Worm (Caenorhabditis elegans) whole organism, L3 larva: ENCODE results near the gene aco-1.

Experiments
- R02D3.7 ChIP-seq: fragments of 150-350 bp; optimal IDR thresholded peaks from 2 replicates; lab custom pipeline; 2014; ENCODE audit warnings: missing biosample characterization, missing genetic modification characterization
- ama-1 ChIP-seq: fragments of 150-350 bp; optimal IDR thresholded peaks from 2 replicates; lab custom pipeline; 2018
- ceh-16 ChIP-seq: sonication (generic microtip); optimal IDR thresholded peaks from 2 replicates; lab custom pipeline; 2017; ENCODE audit warnings: missing biosample characterization, missing genetic modification characterization
- ceh-28 ChIP-seq: fragments of 150-350 bp; optimal IDR thresholded peaks from 2 replicates; lab custom pipeline; 2014; ENCODE audit warnings: missing biosample characterization, missing genetic modification reagents, missing genetic modification characterization
- ceh-82 ChIP-seq: fragments of 150-350 bp; optimal IDR thresholded peaks from 2 replicates; lab custom pipeline; 2014; ENCODE audit warnings: missing biosample characterization, missing genetic modification characterization
- daf-12 ChIP-seq: fragments of 150-350 bp; optimal IDR thresholded peaks from 2 replicates; lab custom pipeline; 2014; ENCODE audit warnings: missing biosample characterization, missing genetic modification reagents, missing genetic modification characterization
- egl-5 ChIP-seq: fragments of 150-350 bp; optimal IDR thresholded peaks from 2 replicates; lab custom pipeline; 2017; ENCODE audit warnings: missing biosample characterization, missing genetic modification reagents, missing genetic modification characterization, inconsistent platforms
- elt-1 ChIP-seq: fragments of 150-350 bp; optimal IDR thresholded peaks from 2 replicates; lab custom pipeline; 2014; ENCODE audit warnings: missing biosample characterization, missing genetic modification characterization
- elt-2 ChIP-seq: sonication (generic microtip); optimal IDR thresholded peaks from 2 replicates; lab custom pipeline; 2016; ENCODE audit warnings: missing genetic modification reagents, mild to moderate bottlenecking, missing genetic modification characterization, missing compliant biosample characterization
- elt-3 ChIP-seq, 3 experiments: fragments of 150-350 bp in 1 of 3; sonication (generic microtip) in 2 of 3; optimal IDR thresholded peaks; 2 replicates in 2 of 3; 4 replicates in 1 of 3; lab custom pipeline; 2014 to 2017; ENCODE audit warnings: missing biosample characterization in 3 of 3, missing genetic modification characterization in 3 of 3
- eor-1 ChIP-seq, 2 experiments: fragments of 150-350 bp; optimal IDR thresholded peaks; 2 replicates each; lab custom pipeline; 2014 to 2018; ENCODE audit warnings: missing biosample characterization in 2 of 2, missing genetic modification characterization in 2 of 2
- fkh-2 ChIP-seq: fragments of 150-350 bp; optimal IDR thresholded peaks from 2 replicates; lab custom pipeline; 2014; ENCODE audit warnings: missing biosample characterization, missing genetic modification reagents, missing genetic modification characterization
- fos-1 ChIP-seq: fragments of 150-350 bp; optimal IDR thresholded peaks from 2 replicates; lab custom pipeline; 2014; ENCODE audit warnings: missing biosample characterization, missing genetic modification characterization
- hmg-11 ChIP-seq: sonication (generic microtip); optimal IDR thresholded peaks from 2 replicates; lab custom pipeline; 2016; ENCODE audit warnings: missing genetic modification characterization, missing compliant biosample characterization
- lin-15B ChIP-seq: fragments of 150-350 bp; optimal IDR thresholded peaks from 2 replicates; lab custom pipeline; 2014; ENCODE audit warnings: missing biosample characterization, missing genetic modification characterization
- lin-39 ChIP-seq: fragments of 150-350 bp; optimal IDR thresholded peaks from 2 replicates; lab custom pipeline; 2018; ENCODE audit warnings: missing biosample characterization, missing genetic modification reagents, missing genetic modification characterization
- lsy-12 ChIP-seq: sonication (generic microtip); optimal IDR thresholded peaks from 2 replicates; lab custom pipeline; 2016; ENCODE audit warnings: mild to moderate bottlenecking, missing genetic modification characterization, missing compliant biosample characterization
- mml-1 ChIP-seq: fragments of 150-350 bp; sonication (generic microtip); optimal IDR thresholded peaks from 3 replicates; lab custom pipeline; 2014; ENCODE audit warnings: missing biosample characterization, missing genetic modification characterization
- nfya-1 ChIP-seq: sonication (generic microtip); optimal IDR thresholded peaks from 2 replicates; lab custom pipeline; 2017; ENCODE audit warnings: missing genetic modification characterization, mild to moderate bottlenecking, missing compliant biosample characterization, antibody characterized with exemption, moderate library complexity; ENCODE audit not compliant: insufficient read depth
- nhr-11 ChIP-seq: fragments of 150-350 bp; optimal IDR thresholded peaks from 2 replicates; lab custom pipeline; 2014; ENCODE audit warnings: missing biosample characterization, missing genetic modification characterization
- nhr-12 ChIP-seq: fragments of 150-350 bp; optimal IDR thresholded peaks from 2 replicates; lab custom pipeline; 2014; ENCODE audit warnings: missing biosample characterization, missing genetic modification characterization
- nhr-23 ChIP-seq: fragments of 150-350 bp; optimal IDR thresholded peaks from 2 replicates; lab custom pipeline; 2014; ENCODE audit warnings: missing biosample characterization, missing genetic modification reagents, missing genetic modification characterization
- nhr-237 ChIP-seq: fragments of 150-350 bp; optimal IDR thresholded peaks from 2 replicates; lab custom pipeline; 2014; ENCODE audit warnings: missing biosample characterization, missing genetic modification characterization
- nhr-28 ChIP-seq: fragments of 150-350 bp; optimal IDR thresholded peaks from 2 replicates; lab custom pipeline; 2014; ENCODE audit warnings: missing biosample characterization, missing genetic modification characterization
- nhr-43 ChIP-seq: sonication (generic microtip); optimal IDR thresholded peaks from 2 replicates; lab custom pipeline; 2016; ENCODE audit warnings: mild to moderate bottlenecking, missing genetic modification characterization, missing compliant biosample characterization; ENCODE audit not compliant: poor library complexity, severe bottlenecking
- nhr-67 ChIP-seq: fragments of 150-350 bp; optimal IDR thresholded peaks from 2 replicates; lab custom pipeline; 2014; ENCODE audit warnings: missing biosample characterization, missing genetic modification characterization
- nhr-76 ChIP-seq: fragments of 150-350 bp; sonication (generic microtip); optimal IDR thresholded peaks from 5 replicates; lab custom pipeline; 2014; ENCODE audit warnings: missing biosample characterization, missing genetic modification characterization
- pha-4 ChIP-seq: fragments of 150-350 bp; optimal IDR thresholded peaks from 2 replicates; lab custom pipeline; 2014; ENCODE audit warnings: missing biosample characterization, missing genetic modification reagents, missing genetic modification characterization
- pqm-1 ChIP-seq: fragments of 150-350 bp; optimal IDR thresholded peaks from 2 replicates; lab custom pipeline; 2017; ENCODE audit warnings: missing biosample characterization, missing genetic modification characterization, inconsistent platforms
- sea-2 ChIP-seq: fragments of 150-350 bp; sonication (generic microtip); optimal IDR thresholded peaks from 4 replicates; lab custom pipeline; 2014; ENCODE audit warnings: missing biosample characterization, missing genetic modification reagents, missing genetic modification characterization
- skn-1 ChIP-seq: fragments of 150-350 bp; optimal IDR thresholded peaks from 2 replicates; lab custom pipeline; 2014; ENCODE audit warnings: missing biosample characterization, missing genetic modification characterization
- snpc-4 ChIP-seq: fragments of 150-350 bp; optimal IDR thresholded peaks from 2 replicates; lab custom pipeline; 2014; ENCODE audit warnings: missing biosample characterization, missing genetic modification characterization
- tbx-2 ChIP-seq: sonication (generic microtip); optimal IDR thresholded peaks from 2 replicates; lab custom pipeline; 2016; ENCODE audit warnings: mild to moderate bottlenecking, missing genetic modification characterization, missing compliant biosample characterization
- unc-39 ChIP-seq: sonication (generic microtip); optimal IDR thresholded peaks from 4 replicates; lab custom pipeline; 2017; ENCODE audit warnings: missing biosample characterization, missing genetic modification characterization
- unc-62 ChIP-seq: fragments of 150-350 bp; sonication (generic microtip); optimal IDR thresholded peaks from 4 replicates; lab custom pipeline; 2014; ENCODE audit warnings: missing biosample characterization, missing genetic modification reagents, missing genetic modification characterization
- zag-1 ChIP-seq: fragments of 150-350 bp; optimal IDR thresholded peaks from 2 replicates; lab custom pipeline; 2014; ENCODE audit warnings: missing biosample characterization, missing genetic modification characterization
- ztf-11 ChIP-seq: fragments of 150-350 bp; optimal IDR thresholded peaks from 2 replicates; lab custom pipeline; 2014; ENCODE audit warnings: missing biosample characterization, missing genetic modification characterization
- ztf-4 ChIP-seq: fragments of 150-350 bp; optimal IDR thresholded peaks from 2 replicates; lab custom pipeline; 2014; ENCODE audit warnings: missing biosample characterization, missing genetic modification characterization

aco-1 gene

ce11 chrX:11337095-11337494, 2.6 kb upstream of the aco-1 start:
- TF ChIP-seq ceh-16 (tag; lab: Kevin White, UChicago) (no peak), nhr-12 (tag; lab: Kevin White, UChicago) (no peak), skn-1 (tag; lab: Kevin White, UChicago) (no peak), nhr-11 (tag; lab: Kevin White, UChicago) (no peak), fkh-2 (tag; lab: Kevin White, UChicago) (no peak)

DNA sequence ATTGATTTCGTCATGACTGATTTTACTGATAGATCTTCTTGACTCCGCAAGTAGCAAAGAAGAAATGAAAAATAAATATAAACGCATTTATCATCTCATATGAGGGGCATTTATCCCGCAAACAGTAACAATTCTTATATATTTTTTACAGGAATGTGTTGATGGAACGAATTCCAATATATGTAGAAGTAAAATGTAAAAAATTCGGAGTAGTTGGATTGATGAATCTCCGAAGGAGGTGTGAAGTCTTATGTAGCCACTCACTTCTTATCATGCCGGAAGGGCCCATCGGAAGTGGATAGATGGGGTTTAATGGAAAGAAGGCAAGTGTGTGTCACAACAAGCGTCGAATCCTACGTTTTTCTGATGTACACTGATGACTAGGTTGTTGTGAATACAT, 1.9 kb upstream of the aco-1 start, which contains the start of gene gcy-9:
TSS of gene gcy-9 (minus strand) at position 101 of the 400 bp plus-strand sequence.
- TF ChIP-seq egl-5 (tag; lab: Kevin White, UChicago) (no peak), unc-39 (tag; lab: Kevin White, UChicago) (no peak), fos-1 (tag; lab: Kevin White, UChicago) (no peak), ztf-11 (tag; lab: Kevin White, UChicago) (no peak), sea-2 (GFP tag; lab: Kevin White, UChicago) (no peak), pha-4 (tag; lab: Kevin White, UChicago) (no peak), nhr-67 (no peak), ceh-82 (tag; lab: Kevin White, UChicago) (no peak), ama-1 (lab: Kevin White, UChicago) (no peak), skn-1 (tag; lab: Kevin White, UChicago) (no peak), elt-1 (tag; lab: Kevin White, UChicago) (no peak), nhr-28 (tag; lab: Kevin White, UChicago) (no peak), snpc-4 (tag; lab: Kevin White, UChicago) (no peak), elt-3 (tag; optimal IDR thresholded peaks at IDR 0.05; lab: Kevin White, UChicago) (no peak), lin-15B (tag; lab: Kevin White, UChicago) (no peak), hmg-11 (tag; lab: Kevin White, UChicago) (no peak), nhr-12 (tag; lab: Kevin White, UChicago) (no peak), ztf-4 (no peak), nfya-1 (tag; lab: Kevin White, UChicago) (no peak), ceh-28 (tag; lab: Kevin White, UChicago) (no peak)

DNA sequence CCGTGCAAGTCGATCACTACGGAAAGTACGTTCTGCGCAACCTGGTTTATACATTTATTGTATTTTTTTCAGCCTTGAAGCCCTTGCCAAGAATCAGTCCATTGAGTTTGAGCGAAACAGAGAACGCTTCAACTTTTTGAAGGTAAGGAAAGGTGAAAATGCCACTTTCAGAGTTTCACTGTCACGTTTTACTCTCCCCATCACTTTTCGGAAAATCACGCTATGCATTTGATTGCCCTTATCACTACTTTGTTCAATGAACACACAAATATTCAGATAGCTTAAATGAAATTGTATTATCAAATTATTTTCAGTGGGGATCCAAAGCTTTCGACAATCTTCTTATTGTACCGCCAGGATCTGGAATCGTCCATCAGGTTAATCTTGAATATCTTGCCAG, 804 bp downstream of the aco-1 start:
- TF ChIP-seq elt-2 (tag; lab: Kevin White, UChicago) (peak; percentile 60), lin-15B (tag; lab: Kevin White, UChicago) (no peak), mml-1 (tag; lab: Kevin White, UChicago) (no peak), pha-4 (tag; lab: Kevin White, UChicago) (peak; percentile 42), pqm-1 (tag; lab: Kevin White, UChicago) (peak; percentile 77)

ce11 chrX:11344899-11345298, 5.2 kb downstream of the aco-1 start:
- TF ChIP-seq lin-39 (tag; lab: Kevin White, UChicago) (peak; percentile 5), egl-5 (tag; lab: Kevin White, UChicago) (peak; percentile 7), nhr-76 (tag; lab: Kevin White, UChicago) (no peak), skn-1 (tag; lab: Kevin White, UChicago) (no peak), elt-2 (tag; lab: Kevin White, UChicago) (no peak), nhr-43 (tag; lab: Kevin White, UChicago) (no peak), fkh-2 (tag; lab: Kevin White, UChicago) (no peak), R02D3.7 (no peak), nhr-23 (tag; lab: Kevin White, UChicago) (no peak)

DNA sequence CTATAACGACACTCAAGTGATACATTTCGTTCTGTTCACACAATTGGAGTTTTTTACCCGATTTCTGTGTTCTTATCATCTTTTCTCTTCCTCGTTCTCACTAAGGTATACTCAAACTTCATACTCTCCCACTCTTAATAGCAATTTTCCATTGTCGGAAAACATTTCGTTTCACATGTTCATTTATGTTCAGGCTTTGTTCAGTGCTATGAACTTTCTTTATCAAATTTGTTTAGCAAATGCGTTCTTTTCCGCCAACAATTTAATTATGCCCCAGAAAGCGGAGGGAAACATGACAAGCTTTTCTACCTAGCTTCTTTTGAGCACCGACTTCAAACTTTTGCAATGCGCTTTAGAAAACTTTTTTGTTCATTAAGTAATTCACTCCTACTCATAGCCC, 5.8 kb downstream of the aco-1 start:
- TF ChIP-seq nhr-11 (tag; lab: Kevin White, UChicago) (no peak), elt-2 (tag; lab: Kevin White, UChicago) (peak; percentile 52)

ce11 chrX:11346155-11346554, 6.5 kb downstream of the aco-1 start, which contains the start of gene oct-2:
Gene oct-2 (plus strand): TSS chrX:11346455.
- TF ChIP-seq zag-1 = no peak
- no peak for TF ChIP-seq snpc-4 (tag; lab: Kevin White, UChicago)
- no peak for TF ChIP-seq nhr-28 (tag; lab: Kevin White, UChicago)
- no peak for TF ChIP-seq tbx-2 (tag; lab: Kevin White, UChicago)
- TF ChIP-seq lin-39 (tag; lab: Kevin White, UChicago) = no peak
- TF ChIP-seq ceh-16 (tag; lab: Kevin White, UChicago) = no peak
- no peak for TF ChIP-seq daf-12 (tag; lab: Kevin White, UChicago)
- TF ChIP-seq nfya-1 (tag; lab: Kevin White, UChicago) = no peak
- TF ChIP-seq unc-39 (tag; lab: Kevin White, UChicago) = no peak
- no peak for TF ChIP-seq nhr-11 (tag; lab: Kevin White, UChicago)
- TF ChIP-seq nhr-237 (tag; lab: Kevin White, UChicago) = no peak
- TF ChIP-seq nhr-43 (tag; lab: Kevin White, UChicago) = no peak
- no peak for TF ChIP-seq unc-62 (GFP tag; lab: Kevin White, UChicago)
- TF ChIP-seq lsy-12 (tag; lab: Kevin White, UChicago) = no peak
- TF ChIP-seq eor-1 (tag; optimal IDR thresholded peaks at IDR 0.05; lab: Kevin White, UChicago) = no peak
- no peak for TF ChIP-seq pha-4 (tag; lab: Kevin White, UChicago)
- TF ChIP-seq ztf-11 (tag; lab: Kevin White, UChicago) = no peak
- no peak for TF ChIP-seq R02D3.7
- no peak for TF ChIP-seq ztf-4
- TF ChIP-seq, all 47 proteins: peak for 0
